Worm (Caenorhabditis elegans) whole organism, L3 larva: ENCODE results near the gene ZC84.6.

Experiments used
- R02D3.7 ChIP-seq: fragments of 150-350 bp; optimal IDR thresholded peaks from 2 replicates; lab custom pipeline; 2014; ENCODE audit warnings: missing biosample characterization, missing genetic modification characterization
- ZK546.5 ChIP-seq: sonication (generic microtip); optimal IDR thresholded peaks from 2 replicates; lab custom pipeline; 2017; ENCODE audit warnings: missing biosample characterization, missing genetic modification characterization
- aly-2 ChIP-seq: fragments of 150-350 bp; optimal IDR thresholded peaks from 2 replicates; lab custom pipeline; 2014; ENCODE audit warnings: missing biosample characterization, missing genetic modification characterization
- ama-1 ChIP-seq: fragments of 150-350 bp; optimal IDR thresholded peaks from 2 replicates; lab custom pipeline; 2018
- ceh-16 ChIP-seq: sonication (generic microtip); optimal IDR thresholded peaks from 2 replicates; lab custom pipeline; 2017; ENCODE audit warnings: missing biosample characterization, missing genetic modification characterization
- ceh-28 ChIP-seq: fragments of 150-350 bp; optimal IDR thresholded peaks from 2 replicates; lab custom pipeline; 2014; ENCODE audit warnings: missing biosample characterization, missing genetic modification reagents, missing genetic modification characterization
- ceh-82 ChIP-seq: fragments of 150-350 bp; optimal IDR thresholded peaks from 2 replicates; lab custom pipeline; 2014; ENCODE audit warnings: missing biosample characterization, missing genetic modification characterization
- ceh-9 ChIP-seq: sonication (generic microtip); optimal IDR thresholded peaks from 2 replicates; lab custom pipeline; 2018; ENCODE audit warnings: missing biosample characterization, missing genetic modification characterization
- daf-12 ChIP-seq: fragments of 150-350 bp; optimal IDR thresholded peaks from 2 replicates; lab custom pipeline; 2014; ENCODE audit warnings: missing biosample characterization, missing genetic modification reagents, missing genetic modification characterization
- egl-27 ChIP-seq: sonication (generic microtip); optimal IDR thresholded peaks from 4 replicates; lab custom pipeline; 2017; ENCODE audit warnings: missing biosample characterization, missing genetic modification reagents, missing genetic modification characterization
- egl-5 ChIP-seq: fragments of 150-350 bp; optimal IDR thresholded peaks from 2 replicates; lab custom pipeline; 2017; ENCODE audit warnings: missing biosample characterization, missing genetic modification reagents, missing genetic modification characterization, inconsistent platforms
- elt-1 ChIP-seq: fragments of 150-350 bp; optimal IDR thresholded peaks from 2 replicates; lab custom pipeline; 2014; ENCODE audit warnings: missing biosample characterization, missing genetic modification characterization
- elt-2 ChIP-seq: sonication (generic microtip); optimal IDR thresholded peaks from 2 replicates; lab custom pipeline; 2016; ENCODE audit warnings: missing genetic modification reagents, mild to moderate bottlenecking, missing genetic modification characterization, missing compliant biosample characterization
- elt-3 ChIP-seq, 3 experiments: fragments of 150-350 bp in 1 of 3; sonication (generic microtip) in 2 of 3; optimal IDR thresholded peaks; 2 replicates in 2 of 3; 4 replicates in 1 of 3; lab custom pipeline; 2014 to 2017; ENCODE audit warnings: missing biosample characterization in 3 of 3, missing genetic modification characterization in 3 of 3
- eor-1 ChIP-seq, 2 experiments: fragments of 150-350 bp; optimal IDR thresholded peaks; 2 replicates each; lab custom pipeline; 2014 to 2018; ENCODE audit warnings: missing biosample characterization in 2 of 2, missing genetic modification characterization in 2 of 2
- fkh-10 ChIP-seq: sonication (generic microtip); optimal IDR thresholded peaks from 2 replicates; lab custom pipeline; 2017; ENCODE audit warnings: missing biosample characterization, missing genetic modification reagents, missing genetic modification characterization
- fkh-2 ChIP-seq: fragments of 150-350 bp; optimal IDR thresholded peaks from 2 replicates; lab custom pipeline; 2014; ENCODE audit warnings: missing biosample characterization, missing genetic modification reagents, missing genetic modification characterization
- fos-1 ChIP-seq: fragments of 150-350 bp; optimal IDR thresholded peaks from 2 replicates; lab custom pipeline; 2014; ENCODE audit warnings: missing biosample characterization, missing genetic modification characterization
- hmg-11 ChIP-seq: sonication (generic microtip); optimal IDR thresholded peaks from 2 replicates; lab custom pipeline; 2016; ENCODE audit warnings: missing genetic modification characterization, missing compliant biosample characterization
- jun-1 ChIP-seq: fragments of 150-350 bp; optimal IDR thresholded peaks from 2 replicates; lab custom pipeline; 2014; ENCODE audit warnings: missing biosample characterization, missing genetic modification reagents, missing genetic modification characterization
- lin-15B ChIP-seq: fragments of 150-350 bp; optimal IDR thresholded peaks from 2 replicates; lab custom pipeline; 2014; ENCODE audit warnings: missing biosample characterization, missing genetic modification characterization
- lin-39 ChIP-seq: fragments of 150-350 bp; optimal IDR thresholded peaks from 2 replicates; lab custom pipeline; 2018; ENCODE audit warnings: missing biosample characterization, missing genetic modification reagents, missing genetic modification characterization
- lsy-12 ChIP-seq: sonication (generic microtip); optimal IDR thresholded peaks from 2 replicates; lab custom pipeline; 2016; ENCODE audit warnings: mild to moderate bottlenecking, missing genetic modification characterization, missing compliant biosample characterization
- mdl-1 ChIP-seq: fragments of 150-350 bp; optimal IDR thresholded peaks from 2 replicates; lab custom pipeline; 2014; ENCODE audit warnings: missing biosample characterization, missing genetic modification characterization
- mml-1 ChIP-seq: fragments of 150-350 bp; sonication (generic microtip); optimal IDR thresholded peaks from 3 replicates; lab custom pipeline; 2014; ENCODE audit warnings: missing biosample characterization, missing genetic modification characterization
- nhr-11 ChIP-seq: fragments of 150-350 bp; optimal IDR thresholded peaks from 2 replicates; lab custom pipeline; 2014; ENCODE audit warnings: missing biosample characterization, missing genetic modification characterization
- nhr-12 ChIP-seq: fragments of 150-350 bp; optimal IDR thresholded peaks from 2 replicates; lab custom pipeline; 2014; ENCODE audit warnings: missing biosample characterization, missing genetic modification characterization
- nhr-23 ChIP-seq: fragments of 150-350 bp; optimal IDR thresholded peaks from 2 replicates; lab custom pipeline; 2014; ENCODE audit warnings: missing biosample characterization, missing genetic modification reagents, missing genetic modification characterization
- nhr-237 ChIP-seq: fragments of 150-350 bp; optimal IDR thresholded peaks from 2 replicates; lab custom pipeline; 2014; ENCODE audit warnings: missing biosample characterization, missing genetic modification characterization
- nhr-28 ChIP-seq: fragments of 150-350 bp; optimal IDR thresholded peaks from 2 replicates; lab custom pipeline; 2014; ENCODE audit warnings: missing biosample characterization, missing genetic modification characterization
- nhr-43 ChIP-seq: sonication (generic microtip); optimal IDR thresholded peaks from 2 replicates; lab custom pipeline; 2016; ENCODE audit warnings: mild to moderate bottlenecking, missing genetic modification characterization, missing compliant biosample characterization; ENCODE audit not compliant: poor library complexity, severe bottlenecking
- nhr-67 ChIP-seq: fragments of 150-350 bp; optimal IDR thresholded peaks from 2 replicates; lab custom pipeline; 2014; ENCODE audit warnings: missing biosample characterization, missing genetic modification characterization
- nhr-76 ChIP-seq: fragments of 150-350 bp; sonication (generic microtip); optimal IDR thresholded peaks from 5 replicates; lab custom pipeline; 2014; ENCODE audit warnings: missing biosample characterization, missing genetic modification characterization
- nhr-77 ChIP-seq: fragments of 150-350 bp; optimal IDR thresholded peaks from 2 replicates; lab custom pipeline; 2014; ENCODE audit warnings: missing biosample characterization, missing genetic modification characterization
- pha-4 ChIP-seq: fragments of 150-350 bp; optimal IDR thresholded peaks from 2 replicates; lab custom pipeline; 2014; ENCODE audit warnings: missing biosample characterization, missing genetic modification reagents, missing genetic modification characterization
- pqm-1 ChIP-seq: fragments of 150-350 bp; optimal IDR thresholded peaks from 2 replicates; lab custom pipeline; 2017; ENCODE audit warnings: missing biosample characterization, missing genetic modification characterization, inconsistent platforms
- sea-2 ChIP-seq: fragments of 150-350 bp; sonication (generic microtip); optimal IDR thresholded peaks from 4 replicates; lab custom pipeline; 2014; ENCODE audit warnings: missing biosample characterization, missing genetic modification reagents, missing genetic modification characterization
- skn-1 ChIP-seq: fragments of 150-350 bp; optimal IDR thresholded peaks from 2 replicates; lab custom pipeline; 2014; ENCODE audit warnings: missing biosample characterization, missing genetic modification characterization
- snpc-4 ChIP-seq: fragments of 150-350 bp; optimal IDR thresholded peaks from 2 replicates; lab custom pipeline; 2014; ENCODE audit warnings: missing biosample characterization, missing genetic modification characterization
- tbx-2 ChIP-seq: sonication (generic microtip); optimal IDR thresholded peaks from 2 replicates; lab custom pipeline; 2016; ENCODE audit warnings: mild to moderate bottlenecking, missing genetic modification characterization, missing compliant biosample characterization
- unc-62 ChIP-seq: fragments of 150-350 bp; sonication (generic microtip); optimal IDR thresholded peaks from 4 replicates; lab custom pipeline; 2014; ENCODE audit warnings: missing biosample characterization, missing genetic modification reagents, missing genetic modification characterization
- zag-1 ChIP-seq: fragments of 150-350 bp; optimal IDR thresholded peaks from 2 replicates; lab custom pipeline; 2014; ENCODE audit warnings: missing biosample characterization, missing genetic modification characterization
- ztf-11 ChIP-seq: fragments of 150-350 bp; optimal IDR thresholded peaks from 2 replicates; lab custom pipeline; 2014; ENCODE audit warnings: missing biosample characterization, missing genetic modification characterization
- ztf-4 ChIP-seq: fragments of 150-350 bp; optimal IDR thresholded peaks from 2 replicates; lab custom pipeline; 2014; ENCODE audit warnings: missing biosample characterization, missing genetic modification characterization

The ZC84.6 gene

ce11 chrIII:9199605-9200004 lies at the start of gene ZC84.6:
ZC84.6 (minus strand) TSS chrIII:9199705.
- no peak for TF ChIP-seq lsy-12 (tag; lab: Kevin White, UChicago)
- no peak for TF ChIP-seq nhr-28 (tag; lab: Kevin White, UChicago)
- no peak for TF ChIP-seq ceh-82 (tag; lab: Kevin White, UChicago)
- no peak for TF ChIP-seq nhr-12 (tag; lab: Kevin White, UChicago)
- TF ChIP-seq skn-1 (tag; lab: Kevin White, UChicago) = no peak
- no peak for TF ChIP-seq nhr-77 (tag; lab: Kevin White, UChicago)
- TF ChIP-seq nhr-237 = no peak
- no peak for TF ChIP-seq sea-2 (GFP tag; lab: Kevin White, UChicago)
- TF ChIP-seq lin-39 (tag; lab: Kevin White, UChicago) = no peak
- no peak for TF ChIP-seq ztf-11 (tag; lab: Kevin White, UChicago)
- TF ChIP-seq ceh-16 (tag; lab: Kevin White, UChicago) = no peak
- TF ChIP-seq nhr-76 (tag; lab: Kevin White, UChicago) = no peak
- TF ChIP-seq fkh-10 (GFP tag; lab: Kevin White, UChicago) = no peak
- no peak for TF ChIP-seq ZK546.5 (tag; lab: Kevin White, UChicago)
- no peak for TF ChIP-seq nhr-43
- no peak for TF ChIP-seq egl-27 (tag; lab: Kevin White, UChicago)

DNA sequence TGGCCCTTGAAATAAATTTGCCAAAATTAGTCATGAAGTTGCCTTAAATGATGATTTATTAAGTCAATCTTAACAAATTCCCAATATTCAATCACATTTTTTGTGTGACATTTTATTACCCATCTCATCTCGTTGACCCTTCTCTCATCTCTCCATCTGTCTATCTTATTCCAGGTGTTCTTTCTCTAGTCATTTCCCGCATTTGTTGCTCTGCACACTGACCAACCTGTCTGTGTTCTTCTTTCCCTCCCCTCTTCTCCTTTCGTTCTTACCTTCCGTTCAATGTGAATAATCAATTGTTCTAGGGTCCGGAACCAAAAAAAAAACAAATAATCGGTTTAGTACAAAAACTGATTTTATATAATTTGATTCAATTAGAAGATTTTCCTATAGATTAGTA lies 47.7 kb upstream of the ZC84.6 start, which contains the start of gene T02C1.1:
Gene T02C1.1 (plus strand): TSS at position 305 of the 400 bp plus-strand sequence.
- TF ChIP-seq snpc-4 (tag; lab: Kevin White, UChicago) (no peak), ztf-4 (tag; lab: Kevin White, UChicago) (no peak), elt-3 (tag; optimal IDR thresholded peaks at IDR 0.05; lab: Kevin White, UChicago) (no peak), hmg-11 (tag; lab: Kevin White, UChicago) (no peak), lsy-12 (tag; lab: Kevin White, UChicago) (no peak), daf-12 (tag; lab: Kevin White, UChicago) (no peak), nhr-43 (no peak), lin-39 (tag; lab: Kevin White, UChicago) (no peak), jun-1 (tag; lab: Kevin White, UChicago) (no peak), eor-1 (tag; optimal IDR thresholded peaks at IDR 0.05; lab: Kevin White, UChicago) (no peak), tbx-2 (tag; lab: Kevin White, UChicago) (no peak), ZK546.5 (tag; lab: Kevin White, UChicago) (no peak), unc-62 (GFP tag; lab: Kevin White, UChicago) (no peak)

- TF ChIP-seq ama-1 (lab: Kevin White, UChicago) = no peak
- TF ChIP-seq ztf-4 (tag; lab: Kevin White, UChicago) = no peak
Observed at ce11 chrIII:9242675-9243074, 43.2 kb upstream of the ZC84.6 start, which contains the start of gene dat-1. dat-1 (plus strand) TSS chrIII:9242975.

ce11 chrIII:9239983-9240382 lies 40.5 kb upstream of the ZC84.6 start, which contains the start of gene saeg-2:
saeg-2 (plus strand) TSS chrIII:9240363.
- TF ChIP-seq lsy-12 (tag; lab: Kevin White, UChicago) (no peak), sea-2 (GFP tag; lab: Kevin White, UChicago) (no peak), aly-2 (no peak), snpc-4 (tag; lab: Kevin White, UChicago) (peak; percentile 19), nhr-76 (tag; lab: Kevin White, UChicago) (no peak), nhr-11 (tag; lab: Kevin White, UChicago) (no peak), nhr-237 (no peak), mdl-1 (tag; lab: Kevin White, UChicago) (no peak), elt-2 (tag; lab: Kevin White, UChicago) (peak; percentile 49), pqm-1 (tag; lab: Kevin White, UChicago) (no peak), fkh-10 (GFP tag; lab: Kevin White, UChicago) (no peak), elt-1 (tag; lab: Kevin White, UChicago) (no peak), ztf-11 (tag; lab: Kevin White, UChicago) (no peak), ZK546.5 (tag; lab: Kevin White, UChicago) (no peak), nhr-43 (no peak), ceh-28 (tag; lab: Kevin White, UChicago) (no peak), jun-1 (tag; lab: Kevin White, UChicago) (peak; percentile 19), nhr-28 (tag; lab: Kevin White, UChicago) (no peak), hmg-11 (tag; lab: Kevin White, UChicago) (peak; percentile 90), ztf-4 (tag; lab: Kevin White, UChicago) (no peak), fkh-2 (tag; lab: Kevin White, UChicago) (no peak), ceh-16 (tag; lab: Kevin White, UChicago) (no peak), tbx-2 (tag; lab: Kevin White, UChicago) (no peak), nhr-23 (tag; lab: Kevin White, UChicago) (no peak), nhr-12 (tag; lab: Kevin White, UChicago) (no peak), lin-15B (tag; lab: Kevin White, UChicago) (no peak), skn-1 (tag; lab: Kevin White, UChicago) (peak; percentile 6), unc-62 (GFP tag; lab: Kevin White, UChicago) (no peak), nhr-77 (tag; lab: Kevin White, UChicago) (no peak), R02D3.7 (tag; lab: Kevin White, UChicago) (no peak), zag-1 (tag; lab: Kevin White, UChicago) (no peak), mml-1 (tag; lab: Kevin White, UChicago) (no peak), ama-1 (lab: Kevin White, UChicago) (no peak), daf-12 (tag; lab: Kevin White, UChicago) (no peak), nhr-67 (tag; lab: Kevin White, UChicago) (no peak), ceh-9 (tag; lab: Kevin White, UChicago) (no peak), egl-27 (tag; lab: Kevin White, UChicago) (no peak), pha-4 (tag; lab: Kevin White, UChicago) (peak; percentile 55), fos-1 (tag; lab: Kevin White, UChicago) (no peak), egl-5 (tag; lab: Kevin White, UChicago) (no peak)
